Fruit fly (Drosophila melanogaster) S2 (cell line): Measurements from ENCODE around the gene AANATL7.

Source experiments
- CG8478 ChIP-seq: fragments of >200 bp; optimal IDR thresholded peaks from 2 replicates; lab custom pipeline; 2018
- CTCF ChIP-seq, 2 experiments: fragments of >200 bp; optimal IDR thresholded peaks; 2 replicates each; lab custom pipeline; 2018

dm6 chrX:2533843-2534473 lies 46.8 kb upstream of the AANATL7 start:
- TF ChIP-seq CTCF (optimal IDR thresholded peaks at IDR 0.05; lab: Kevin White, UChicago): no peak
- TF ChIP-seq CG8478 (lab: Kevin White, UChicago): no peak
